Worm (Caenorhabditis elegans) whole organism, L1 larva: ENCODE data around the gene zyx-1.

Experiments
- C16A3.4 ChIP-seq: fragments of 150-350 bp; optimal IDR thresholded peaks from 2 replicates; lab custom pipeline; 2014; ENCODE audit warnings: missing biosample characterization, missing genetic modification characterization
- F16B12.6 ChIP-seq: fragments of 150-350 bp; optimal IDR thresholded peaks from 2 replicates; lab custom pipeline; 2014; ENCODE audit warnings: missing biosample characterization, missing genetic modification characterization
- Y116A8C.19 ChIP-seq: sonication (generic microtip); optimal IDR thresholded peaks from 2 replicates; lab custom pipeline; 2016; ENCODE audit warnings: missing compliant biosample characterization, missing genetic modification characterization, borderline replicate concordance
- aha-1 ChIP-seq: fragments of 150-350 bp; optimal IDR thresholded peaks from 2 replicates; lab custom pipeline; 2014; ENCODE audit warnings: missing biosample characterization, missing genetic modification characterization
- alr-1 ChIP-seq: fragments of 200-800 bp; sonication (Bioruptor generic); optimal IDR thresholded peaks from 2 replicates; lab custom pipeline; 2018; ENCODE audit warnings: borderline replicate concordance, mild to moderate bottlenecking, missing genetic modification characterization, missing compliant biosample characterization
- blmp-1 ChIP-seq: fragments of 150-350 bp; optimal IDR thresholded peaks from 2 replicates; lab custom pipeline; 2014; ENCODE audit warnings: missing biosample characterization, missing genetic modification characterization
- ceh-8 ChIP-seq: fragments of 200-800 bp; sonication (Bioruptor generic); optimal IDR thresholded peaks from 2 replicates; lab custom pipeline; 2018; ENCODE audit warnings: mild to moderate bottlenecking, missing genetic modification characterization, moderate library complexity, missing compliant biosample characterization
- ceh-88 ChIP-seq: fragments of 200-800 bp; sonication (Bioruptor generic); IDR thresholded peaks from 2 replicates; pipeline ENCODE4 v1.3.6; 2022; ENCODE audit warnings: missing genetic modification characterization, missing compliant biosample characterization
- ceh-90 ChIP-seq: sonication (generic microtip); optimal IDR thresholded peaks from 2 replicates; lab custom pipeline; 2016; ENCODE audit warnings: missing genetic modification characterization, missing compliant biosample characterization
- ces-1 ChIP-seq: fragments of 150-350 bp; optimal IDR thresholded peaks from 2 replicates; lab custom pipeline; 2014; ENCODE audit warnings: missing biosample characterization, missing genetic modification reagents, missing genetic modification characterization
- dpl-1 ChIP-seq, 3 experiments: fragments of 150-350 bp in 2 of 3; sonication (generic microtip) in 1 of 3; optimal IDR thresholded peaks; 2 replicates each; lab custom pipeline; 2014 to 2017; ENCODE audit warnings: missing biosample characterization in 3 of 3, missing genetic modification characterization in 3 of 3, missing genetic modification reagents in 3 of 3
- efl-1 ChIP-seq, 4 experiments: fragments of 150-350 bp; optimal IDR thresholded peaks in 3 of 4; peaks in 1 of 4; 1 replicate in 1 of 4; 2 replicates in 3 of 4; lab custom pipeline; 2014; ENCODE audit warnings: missing biosample characterization in 2 of 4, missing genetic modification characterization in 2 of 4, missing genetic modification reagents in 2 of 4
- efl-3 ChIP-seq: fragments of 200-800 bp; sonication (Bioruptor generic); optimal IDR thresholded peaks from 2 replicates; lab custom pipeline; 2018; ENCODE audit warnings: mild to moderate bottlenecking, missing genetic modification characterization, missing compliant biosample characterization
- egl-13 ChIP-seq: sonication (generic microtip); optimal IDR thresholded peaks from 2 replicates; lab custom pipeline; 2016; ENCODE audit warnings: missing genotype, missing genetic modification reagents, missing genetic modification characterization, missing compliant biosample characterization
- egl-27 ChIP-seq, 2 experiments: fragments of 150-350 bp in 1 of 2; sonication (generic microtip); optimal IDR thresholded peaks; 3 replicates each; lab custom pipeline; 2017 to 2018; ENCODE audit warnings: missing biosample characterization in 2 of 2, missing genetic modification characterization in 2 of 2, missing genetic modification reagents in 2 of 2
- elt-2 ChIP-seq: sonication (generic microtip); optimal IDR thresholded peaks from 2 replicates; lab custom pipeline; 2016; ENCODE audit warnings: missing genetic modification characterization, mild to moderate bottlenecking, inconsistent platforms, missing compliant biosample characterization, missing genetic modification reagents
- elt-3 ChIP-seq, 6 experiments: fragments of 150-350 bp in 1 of 6; sonication (generic microtip); optimal IDR thresholded peaks; 2 replicates each; lab custom pipeline; 2017 to 2018; ENCODE audit warnings: missing biosample characterization in 6 of 6, missing genetic modification characterization in 6 of 6, inconsistent platforms in 1 of 6
- ets-5 ChIP-seq: fragments of 200-800 bp; sonication (Bioruptor generic); IDR thresholded peaks from 2 replicates; pipeline ENCODE4 v1.3.6; 2022; ENCODE audit warnings: missing genetic modification characterization, missing compliant biosample characterization
- fkh-8 ChIP-seq: sonication (generic microtip); optimal IDR thresholded peaks from 2 replicates; lab custom pipeline; 2016; ENCODE audit warnings: mild to moderate bottlenecking, missing genetic modification characterization, missing compliant biosample characterization
- hpl-2 ChIP-seq: fragments of 150-350 bp; optimal IDR thresholded peaks from 2 replicates; lab custom pipeline; 2014; ENCODE audit warnings: missing biosample characterization, missing genetic modification reagents, missing genetic modification characterization
- jun-1 ChIP-seq: fragments of 150-350 bp; optimal IDR thresholded peaks from 2 replicates; lab custom pipeline; 2014; ENCODE audit warnings: missing biosample characterization, missing genetic modification reagents, missing genetic modification characterization
- lin-13 ChIP-seq: fragments of 150-350 bp; optimal IDR thresholded peaks from 2 replicates; lab custom pipeline; 2014; ENCODE audit warnings: missing biosample characterization, missing genetic modification reagents, missing genetic modification characterization
- lin-14 ChIP-seq: fragments of 200-800 bp; sonication (Bioruptor generic); optimal IDR thresholded peaks from 2 replicates; lab custom pipeline; 2018; ENCODE audit warnings: mild to moderate bottlenecking, missing genetic modification characterization, moderate library complexity, missing compliant biosample characterization
- lin-35 ChIP-seq, 2 experiments: fragments of 150-350 bp; optimal IDR thresholded peaks; 2 replicates each; lab custom pipeline; 2014; ENCODE audit warnings: missing biosample characterization in 2 of 2, missing genetic modification characterization in 2 of 2, missing genetic modification reagents in 2 of 2
- lin-39 ChIP-seq: fragments of 150-350 bp; optimal IDR thresholded peaks from 2 replicates; lab custom pipeline; 2014; ENCODE audit warnings: missing biosample characterization, missing genetic modification reagents, missing genetic modification characterization
- lir-3 ChIP-seq: sonication (generic microtip); optimal IDR thresholded peaks from 2 replicates; lab custom pipeline; 2016; ENCODE audit warnings: mild to moderate bottlenecking, missing genetic modification characterization, moderate library complexity, missing compliant biosample characterization; ENCODE audit not compliant: poor library complexity
- lsy-2 ChIP-seq, 2 experiments: fragments of 150-350 bp; optimal IDR thresholded peaks; 2 replicates each; lab custom pipeline; 2014; ENCODE audit warnings: missing biosample characterization in 2 of 2, missing genetic modification characterization in 2 of 2
- mep-1 ChIP-seq: fragments of 150-350 bp; optimal IDR thresholded peaks from 2 replicates; lab custom pipeline; 2014; ENCODE audit warnings: missing biosample characterization, missing genetic modification characterization
- nhr-19 ChIP-seq: fragments of 200-800 bp; sonication (Bioruptor generic); conservative IDR thresholded peaks from 2 replicates; pipeline ENCODE4 v1.3.6; 2022; ENCODE audit warnings: missing genetic modification characterization, missing compliant biosample characterization
- nhr-20 ChIP-seq: sonication (generic microtip); optimal IDR thresholded peaks from 2 replicates; lab custom pipeline; 2016; ENCODE audit warnings: mild to moderate bottlenecking, missing genetic modification characterization, missing compliant biosample characterization
- nhr-28 ChIP-seq: fragments of 150-350 bp; optimal IDR thresholded peaks from 2 replicates; lab custom pipeline; 2014; ENCODE audit warnings: missing biosample characterization, missing genetic modification characterization
- nhr-77 ChIP-seq: fragments of 150-350 bp; optimal IDR thresholded peaks from 2 replicates; lab custom pipeline; 2014; ENCODE audit warnings: missing biosample characterization, missing genetic modification characterization
- nhr-84 ChIP-seq: sonication (generic microtip); optimal IDR thresholded peaks from 2 replicates; lab custom pipeline; 2017; ENCODE audit warnings: missing biosample characterization, missing genetic modification characterization
- nhr-85 ChIP-seq: sonication (generic microtip); peaks from one replicate; lab custom pipeline; 2016; ENCODE audit warnings: missing genetic modification characterization, inconsistent platforms, missing compliant biosample characterization
- pag-3 ChIP-seq: sonication (generic microtip); optimal IDR thresholded peaks from 2 replicates; lab custom pipeline; 2017; ENCODE audit warnings: missing genetic modification characterization, mild to moderate bottlenecking, missing compliant biosample characterization, antibody characterized with exemption, borderline replicate concordance; ENCODE audit not compliant: insufficient read depth
- pqm-1 ChIP-seq: sonication (generic microtip); optimal IDR thresholded peaks from 3 replicates; lab custom pipeline; 2017; ENCODE audit warnings: missing biosample characterization, missing genetic modification characterization
- rnt-1 ChIP-seq: sonication (generic microtip); optimal IDR thresholded peaks from 2 replicates; lab custom pipeline; 2016; ENCODE audit warnings: mild to moderate bottlenecking, missing genetic modification characterization, moderate library complexity, missing compliant biosample characterization
- snu-23 ChIP-seq: sonication (generic microtip); optimal IDR thresholded peaks from 2 replicates; lab custom pipeline; 2016; ENCODE audit warnings: missing genetic modification characterization, missing compliant biosample characterization
- sptf-1 ChIP-seq: fragments of 150-350 bp; optimal IDR thresholded peaks from 2 replicates; lab custom pipeline; 2014; ENCODE audit warnings: missing biosample characterization, missing genetic modification characterization
- swsn-7 ChIP-seq: sonication (generic microtip); optimal IDR thresholded peaks from 2 replicates; lab custom pipeline; 2016; ENCODE audit warnings: missing genetic modification characterization, missing compliant biosample characterization
- tlp-1 ChIP-seq: fragments of 150-350 bp; optimal IDR thresholded peaks from 2 replicates; lab custom pipeline; 2014; ENCODE audit warnings: missing biosample characterization, missing genetic modification characterization
- unc-86 ChIP-seq: sonication (generic microtip); optimal IDR thresholded peaks from 2 replicates; lab custom pipeline; 2016; ENCODE audit warnings: missing genetic modification characterization, missing compliant biosample characterization
- xbp-1 ChIP-seq: sonication (generic microtip); optimal IDR thresholded peaks from 2 replicates; lab custom pipeline; 2016; ENCODE audit warnings: missing genetic modification characterization, missing compliant biosample characterization
- zip-4 ChIP-seq: fragments of 200-800 bp; sonication (Bioruptor generic); optimal IDR thresholded peaks from 2 replicates; lab custom pipeline; 2018; ENCODE audit warnings: mild to moderate bottlenecking, missing genetic modification characterization, moderate library complexity, missing compliant biosample characterization
- ztf-11 ChIP-seq, 2 experiments: sonication (generic microtip); optimal IDR thresholded peaks; 2 replicates each; lab custom pipeline; 2016 to 2017; ENCODE audit warnings: missing genetic modification characterization in 2 of 2, missing biosample characterization in 1 of 2, missing compliant biosample characterization in 1 of 2

The zyx-1 gene

ce11 chrII:13025794-13026412 is 30.8 kb upstream of the zyx-1 start, which contains the start of gene max-2:
max-2 (minus strand) TSS chrII:13025844.
- TF ChIP-seq hpl-2 (GFP tag; lab: Kevin White, UChicago) (no peak), egl-27 (tag; optimal IDR thresholded peaks at IDR 0.05; lab: Kevin White, UChicago) (no peak), ceh-90 (tag; lab: Kevin White, UChicago) (no peak), sptf-1 (tag; lab: Kevin White, UChicago) (no peak), blmp-1 (tag; lab: Kevin White, UChicago) (peak; percentile 40), fkh-8 (tag; lab: Kevin White, UChicago) (no peak), zip-4 (GFP tag; lab: Kevin White, UChicago) (no peak), ztf-11 (tag; optimal IDR thresholded peaks at IDR 0.05; lab: Kevin White, UChicago) (no peak), Y116A8C.19 (tag; lab: Kevin White, UChicago) (no peak), lin-35 (GFP tag; optimal IDR thresholded peaks at IDR 0.05; lab: Kevin White, UChicago) (peak in 1 of 2 experiments; percentile 6), ces-1 (GFP tag; lab: Kevin White, UChicago) (no peak), lsy-2 (tag; optimal IDR thresholded peaks at IDR 0.05; lab: Kevin White, UChicago) (no peak), lin-14 (GFP tag; lab: Kevin White, UChicago) (peak; percentile 19), efl-1 (optimal IDR thresholded peaks at IDR 0.05; lab: Kevin White, UChicago) (no peak), efl-1 (GFP tag; optimal IDR thresholded peaks at IDR 0.05 in 1 of 2; lab: Kevin White, UChicago) (no peak), egl-13 (tag; lab: Kevin White, UChicago) (no peak), elt-2 (tag; lab: Kevin White, UChicago) (no peak), dpl-1 (GFP tag; optimal IDR thresholded peaks at IDR 0.05; lab: Kevin White, UChicago) (peak in 1 of 3 experiments; percentile 1), alr-1 (tag; lab: Kevin White, UChicago) (no peak)

- TF ChIP-seq hpl-2 (GFP tag; lab: Kevin White, UChicago), result no peak
- no peak for TF ChIP-seq ceh-90 (tag; lab: Kevin White, UChicago)
- no peak for TF ChIP-seq pqm-1 (tag; lab: Kevin White, UChicago)
- TF ChIP-seq F16B12.6 (tag; lab: Kevin White, UChicago), result no peak
- no peak for TF ChIP-seq lin-39 (tag; lab: Kevin White, UChicago)
- no peak for TF ChIP-seq ets-5 (GFP tag; lab: Robert Waterston, UW)
- TF ChIP-seq alr-1 (tag; lab: Kevin White, UChicago), result no peak
- no peak for TF ChIP-seq nhr-19 (GFP tag; lab: Robert Waterston, UW)
- no peak for TF ChIP-seq pag-3 (tag; lab: Kevin White, UChicago)
- peak; percentile 39 for TF ChIP-seq blmp-1 (tag; lab: Kevin White, UChicago)
- TF ChIP-seq unc-86 (tag; lab: Kevin White, UChicago), result no peak
- no peak for TF ChIP-seq aha-1 (tag; lab: Kevin White, UChicago)
- peak in 1 of 6 experiments; percentile 44 for TF ChIP-seq elt-3 (tag; optimal IDR thresholded peaks at IDR 0.05; lab: Kevin White, UChicago)
- no peak for TF ChIP-seq snu-23
- TF ChIP-seq lin-13 (GFP tag; lab: Kevin White, UChicago), result no peak
- peak; percentile 39 for TF ChIP-seq mep-1 (tag; lab: Kevin White, UChicago)
- no peak for TF ChIP-seq lsy-2 (tag; optimal IDR thresholded peaks at IDR 0.05; lab: Kevin White, UChicago)
- TF ChIP-seq lin-14 (GFP tag; lab: Kevin White, UChicago), result peak; percentile 31
- no peak for TF ChIP-seq elt-2 (tag; lab: Kevin White, UChicago)
- no peak for TF ChIP-seq nhr-84 (tag; lab: Kevin White, UChicago)
- TF ChIP-seq efl-3 (GFP tag; lab: Kevin White, UChicago), result no peak
- TF ChIP-seq nhr-28 (tag; lab: Kevin White, UChicago), result no peak
- TF ChIP-seq ceh-88, result no peak
- TF ChIP-seq nhr-20 (tag; lab: Kevin White, UChicago), result no peak
- TF ChIP-seq lir-3 (tag; lab: Kevin White, UChicago), result no peak
- no peak for TF ChIP-seq tlp-1 (tag; lab: Kevin White, UChicago)
- no peak for TF ChIP-seq xbp-1 (tag; lab: Kevin White, UChicago)
- TF ChIP-seq egl-27 (tag; optimal IDR thresholded peaks at IDR 0.05; lab: Kevin White, UChicago), result no peak
- no peak for TF ChIP-seq ceh-8 (GFP tag; lab: Kevin White, UChicago)
- TF ChIP-seq zip-4 (GFP tag; lab: Kevin White, UChicago), result no peak
- TF ChIP-seq rnt-1 (tag; lab: Kevin White, UChicago), result peak; percentile 18
- no peak for TF ChIP-seq Y116A8C.19 (tag; lab: Kevin White, UChicago)
- no peak for TF ChIP-seq nhr-77 (tag; lab: Kevin White, UChicago)
- TF ChIP-seq C16A3.4 (tag; lab: Kevin White, UChicago), result no peak
- TF ChIP-seq swsn-7, result no peak
- TF ChIP-seq nhr-85 (tag; lab: Kevin White, UChicago), result peak; percentile 77
- TF ChIP-seq jun-1, result no peak
These were observed 27.2 kb upstream of the zyx-1 start for ce11 chrII:13029290-13030050.
